Worm (Caenorhabditis elegans) whole organism, L4 larva: Measurements from ENCODE around the gene acl-1.

Experiments
- F37D6.2 ChIP-seq: sonication (generic microtip); optimal IDR thresholded peaks from 2 replicates; lab custom pipeline; 2016; ENCODE audit warnings: mild to moderate bottlenecking, missing genetic modification characterization, missing compliant biosample characterization
- F44E2.7 ChIP-seq: fragments of 200-800 bp; sonication (Bioruptor generic); IDR thresholded peaks from 2 replicates; pipeline ENCODE4 v2.1.2; 2022; ENCODE audit warnings: missing genetic modification characterization, missing compliant biosample characterization
- T20F7.1 ChIP-seq: fragments of 200-800 bp; sonication (Bioruptor generic); optimal IDR thresholded peaks from 2 replicates; lab custom pipeline; 2018; ENCODE audit warnings: mild to moderate bottlenecking, missing genetic modification characterization, missing compliant biosample characterization
- T26A8.4 ChIP-seq: fragments of 200-800 bp; sonication (Bioruptor generic); IDR thresholded peaks from 2 replicates; pipeline ENCODE4 v1.3.6; 2022; ENCODE audit warnings: missing genetic modification characterization, missing compliant biosample characterization
- Y105C5A.15 ChIP-seq: fragments of 200-800 bp; sonication (Bioruptor generic); IDR thresholded peaks from 2 replicates; pipeline ENCODE4 v1.3.6; 2022; ENCODE audit warnings: missing genetic modification characterization, missing compliant biosample characterization
- aha-1 ChIP-seq: fragments of 150-350 bp; peaks from one replicate; lab custom pipeline; 2014; ENCODE audit warnings: missing biosample characterization, missing genetic modification characterization
- aly-2 ChIP-seq: sonication (generic microtip); optimal IDR thresholded peaks from 2 replicates; lab custom pipeline; 2018; ENCODE audit warnings: missing biosample characterization, missing genetic modification characterization
- ama-1 ChIP-seq: fragments of 150-350 bp; optimal IDR thresholded peaks from 2 replicates; lab custom pipeline; 2014; ENCODE audit warnings: inconsistent platforms, mixed read lengths
- attf-4 ChIP-seq: sonication (generic microtip); optimal IDR thresholded peaks from 3 replicates; lab custom pipeline; 2017; ENCODE audit warnings: missing biosample characterization, missing genetic modification characterization
- ceh-44 ChIP-seq: fragments of 200-800 bp; sonication (Bioruptor generic); IDR thresholded peaks from 2 replicates; pipeline ENCODE4 v1.3.6; 2022; ENCODE audit warnings: missing genetic modification reagents, missing genetic modification characterization, missing compliant biosample characterization
- daf-19 ChIP-seq: fragments of 200-800 bp; sonication (Bioruptor generic); conservative IDR thresholded peaks from 2 replicates; pipeline ENCODE4 v1.3.6; 2022; ENCODE audit warnings: missing genetic modification characterization, missing compliant biosample characterization
- dmd-6 ChIP-seq: fragments of 200-800 bp; sonication (Bioruptor generic); IDR thresholded peaks from 2 replicates; pipeline ENCODE4 v1.3.6; 2022; ENCODE audit warnings: missing genetic modification reagents, missing genetic modification characterization, missing compliant biosample characterization
- dmd-9 ChIP-seq: fragments of 200-800 bp; sonication (Bioruptor generic); IDR thresholded peaks from 2 replicates; pipeline ENCODE4 v1.3.6; 2022; ENCODE audit warnings: missing genetic modification reagents, missing genetic modification characterization, missing compliant biosample characterization
- dpl-1 ChIP-seq: fragments of 150-350 bp; optimal IDR thresholded peaks from 2 replicates; lab custom pipeline; 2014; ENCODE audit warnings: missing biosample characterization, missing genetic modification reagents, missing genetic modification characterization
- dve-1 ChIP-seq: sonication (generic microtip); optimal IDR thresholded peaks from 2 replicates; lab custom pipeline; 2017; ENCODE audit warnings: antibody characterized with exemption, mild to moderate bottlenecking, missing genetic modification characterization, missing compliant biosample characterization; ENCODE audit not compliant: insufficient read depth
- hif-1 ChIP-seq, 2 experiments: sonication (generic microtip); optimal IDR thresholded peaks; 2 replicates each; lab custom pipeline; 2016 to 2017; ENCODE audit warnings: missing compliant biosample characterization in 2 of 2, missing genetic modification characterization in 2 of 2, missing genetic modification reagents in 2 of 2, missing genotype in 2 of 2, mild to moderate bottlenecking in 1 of 2
- hlh-11 ChIP-seq: fragments of 200-800 bp; sonication (Bioruptor generic); optimal IDR thresholded peaks from 2 replicates; lab custom pipeline; 2018; ENCODE audit warnings: mild to moderate bottlenecking, missing genetic modification characterization, missing compliant biosample characterization
- hlh-30 ChIP-seq: sonication (generic microtip); optimal IDR thresholded peaks from 2 replicates; lab custom pipeline; 2017; ENCODE audit warnings: antibody characterized with exemption, mild to moderate bottlenecking, missing genetic modification characterization, missing compliant biosample characterization; ENCODE audit not compliant: insufficient read depth
- hmg-1.1 ChIP-seq: fragments of 200-800 bp; sonication (Bioruptor generic); IDR thresholded peaks from 2 replicates; pipeline ENCODE4 v1.3.6; 2022; ENCODE audit warnings: missing genetic modification reagents, missing genetic modification characterization, missing compliant biosample characterization
- lin-13 ChIP-seq: fragments of 150-350 bp; optimal IDR thresholded peaks from 2 replicates; lab custom pipeline; 2014; ENCODE audit warnings: missing biosample characterization, missing genetic modification reagents, missing genetic modification characterization
- lin-38 ChIP-seq: fragments of 200-800 bp; sonication (Bioruptor generic); IDR thresholded peaks from 2 replicates; pipeline ENCODE4 v1.3.6; 2022; ENCODE audit warnings: missing genetic modification reagents, missing genetic modification characterization, missing compliant biosample characterization
- lsy-2 ChIP-seq, 2 experiments: fragments of 150-350 bp in 1 of 2; sonication (generic microtip) in 1 of 2; optimal IDR thresholded peaks; 2 replicates each; lab custom pipeline; 2014 to 2017; ENCODE audit warnings: missing biosample characterization in 2 of 2, missing genetic modification characterization in 2 of 2
- mdl-1 ChIP-seq, 2 experiments: fragments of 150-350 bp in 1 of 2; sonication (generic microtip) in 1 of 2; optimal IDR thresholded peaks; 2 replicates each; lab custom pipeline; 2014 to 2017; ENCODE audit warnings: missing biosample characterization in 2 of 2, missing genetic modification characterization in 2 of 2
- mep-1 ChIP-seq: fragments of 150-350 bp; sonication (generic microtip); optimal IDR thresholded peaks from 3 replicates; lab custom pipeline; 2014; ENCODE audit warnings: missing biosample characterization, missing genetic modification characterization
- mes-2 ChIP-seq: sonication (generic microtip); optimal IDR thresholded peaks from 2 replicates; lab custom pipeline; 2016; ENCODE audit warnings: missing genotype, mild to moderate bottlenecking, missing genetic modification characterization, missing compliant biosample characterization; ENCODE audit not compliant: poor library complexity, severe bottlenecking
- mxl-3 ChIP-seq: fragments of 200-800 bp; sonication (Bioruptor generic); optimal IDR thresholded peaks from 2 replicates; lab custom pipeline; 2018; ENCODE audit warnings: mild to moderate bottlenecking, missing genetic modification characterization, missing compliant biosample characterization
- nhr-10 ChIP-seq: fragments of 150-350 bp; optimal IDR thresholded peaks from 2 replicates; lab custom pipeline; 2014; ENCODE audit warnings: missing biosample characterization, missing genetic modification characterization
- nhr-102 ChIP-seq: sonication (generic microtip); optimal IDR thresholded peaks from 2 replicates; lab custom pipeline; 2016; ENCODE audit warnings: mild to moderate bottlenecking, missing genetic modification characterization, moderate library complexity, missing compliant biosample characterization
- nhr-11 ChIP-seq: fragments of 150-350 bp; optimal IDR thresholded peaks from 2 replicates; lab custom pipeline; 2014; ENCODE audit warnings: missing biosample characterization, missing genetic modification characterization
- nhr-111 ChIP-seq: fragments of 200-800 bp; sonication (Bioruptor generic); optimal IDR thresholded peaks from 2 replicates; lab custom pipeline; 2018; ENCODE audit warnings: mild to moderate bottlenecking, missing genetic modification characterization, missing compliant biosample characterization
- nhr-25 ChIP-seq: sonication (generic microtip); optimal IDR thresholded peaks from 2 replicates; lab custom pipeline; 2017; ENCODE audit warnings: missing genetic modification characterization, mild to moderate bottlenecking, missing compliant biosample characterization, antibody characterized with exemption, moderate library complexity, borderline replicate concordance; ENCODE audit not compliant: insufficient read depth
- nhr-28 ChIP-seq: fragments of 150-350 bp; optimal IDR thresholded peaks from 2 replicates; lab custom pipeline; 2014; ENCODE audit warnings: missing biosample characterization, missing genetic modification characterization
- nhr-6 ChIP-seq: fragments of 150-350 bp; optimal IDR thresholded peaks from 2 replicates; lab custom pipeline; 2014; ENCODE audit warnings: missing biosample characterization, missing genetic modification characterization
- nhr-77 ChIP-seq: fragments of 150-350 bp; optimal IDR thresholded peaks from 2 replicates; lab custom pipeline; 2014; ENCODE audit warnings: missing biosample characterization, missing genetic modification characterization
- rbr-2 ChIP-seq: sonication (generic microtip); optimal IDR thresholded peaks from 2 replicates; lab custom pipeline; 2016; ENCODE audit warnings: missing genotype, missing genetic modification characterization, missing compliant biosample characterization
- set-16 ChIP-seq: fragments of 200-800 bp; sonication (Bioruptor generic); IDR thresholded peaks from 2 replicates; pipeline ENCODE4 v1.3.6; 2022; ENCODE audit warnings: missing genetic modification reagents, missing genetic modification characterization, missing compliant biosample characterization
- skn-1 ChIP-seq: fragments of 150-350 bp; optimal IDR thresholded peaks from 2 replicates; lab custom pipeline; 2014; ENCODE audit warnings: missing biosample characterization, missing genetic modification characterization
- tra-1 ChIP-seq: fragments of 200-800 bp; sonication (Bioruptor generic); IDR thresholded peaks from 2 replicates; pipeline ENCODE4 v1.3.6; 2022; ENCODE audit warnings: missing genetic modification reagents, missing genetic modification characterization, missing compliant biosample characterization
- unc-130 ChIP-seq: sonication (generic microtip); optimal IDR thresholded peaks from 2 replicates; lab custom pipeline; 2016; ENCODE audit warnings: missing genetic modification reagents, missing genetic modification characterization, missing compliant biosample characterization
- unc-62 ChIP-seq, 3 experiments: fragments of 150-350 bp in 1 of 3; sonication (generic microtip); optimal IDR thresholded peaks in 2 of 3; peaks in 1 of 3; 1 replicate in 1 of 3; 2 replicates in 2 of 3; lab custom pipeline; 2014 to 2017; ENCODE audit warnings: missing biosample characterization in 3 of 3, missing genetic modification characterization in 3 of 3, missing genetic modification reagents in 3 of 3, missing genotype in 1 of 3
- zip-2 ChIP-seq: fragments of 150-350 bp; optimal IDR thresholded peaks from 2 replicates; lab custom pipeline; 2014; ENCODE audit warnings: missing biosample characterization, missing genetic modification characterization

acl-1 gene

ce11 chrX:15848867-15849266 is 818 bp upstream of the acl-1 start:
- TF ChIP-seq nhr-25 (tag; lab: Kevin White, UChicago) = no peak
- TF ChIP-seq, all 104 proteins: peak for 0

- no peak for TF ChIP-seq Y105C5A.15
- TF ChIP-seq tra-1 (GFP tag; lab: Robert Waterston, UW) = no peak
- TF ChIP-seq set-16 (GFP tag; lab: Robert Waterston, UW) = peak; percentile 51
Measured at ce11 chrX:15851013-15851412, 1.3 kb downstream of the acl-1 start.

DNA sequence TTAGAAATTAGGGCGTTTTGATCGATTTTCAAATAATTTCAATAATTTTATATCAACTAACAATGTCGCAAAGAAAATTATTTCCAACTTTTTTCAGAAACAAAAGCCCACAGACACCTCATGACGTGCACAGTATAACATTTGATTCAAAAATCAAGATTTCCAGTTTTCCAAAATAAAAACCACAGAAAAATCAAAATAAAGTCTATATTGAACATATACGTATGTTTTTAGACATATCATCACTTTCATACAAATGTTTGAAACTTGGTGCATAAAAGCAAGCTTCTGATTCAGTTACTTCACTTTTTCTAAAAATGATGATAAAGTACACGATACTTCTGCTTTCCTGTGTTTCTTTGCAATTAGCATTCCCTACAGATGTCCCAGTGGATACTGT is 7.2 kb downstream of the acl-1 start, which contains the start of gene F53H4.2:
TSS of gene F53H4.2 (plus strand) at position 301 of the 400 bp plus-strand sequence.
- TF ChIP-seq unc-62 (GFP tag; optimal IDR thresholded peaks at IDR 0.05 in 1 of 2; lab: Kevin White, UChicago) (peak in 1 of 2 experiments; percentile 55), unc-62 (tag; optimal IDR thresholded peaks at IDR 0.05; lab: Kevin White, UChicago) (no peak), hlh-30 (no peak)

- TF ChIP-seq attf-4 (tag; lab: Kevin White, UChicago) (no peak), dpl-1 (GFP tag; lab: Kevin White, UChicago) (peak; percentile 27), lin-38 (GFP tag; lab: Robert Waterston, UW) (peak; percentile 85), nhr-111 (GFP tag; lab: Kevin White, UChicago) (no peak), aha-1 (tag; lab: Kevin White, UChicago) (no peak), hlh-11 (tag; lab: Kevin White, UChicago) (peak; percentile 25), daf-19 (no peak), skn-1 (tag; lab: Kevin White, UChicago) (no peak), nhr-10 (tag; lab: Kevin White, UChicago) (no peak), F37D6.2 (tag; lab: Kevin White, UChicago) (peak; percentile 19), mes-2 (tag; lab: Kevin White, UChicago) (peak; percentile 50), nhr-28 (no peak), zip-2 (no peak), ceh-44 (GFP tag; lab: Robert Waterston, UW) (no peak), T26A8.4 (GFP tag; lab: Robert Waterston, UW) (no peak), ama-1 (lab: Kevin White, UChicago) (no peak), dve-1 (tag; lab: Kevin White, UChicago) (peak; percentile 3), nhr-11 (peak; percentile 16), dmd-9 (GFP tag; lab: Robert Waterston, UW) (0 out of 2 replicates have a peak, but pooled peaks have one; percentile 39), dmd-6 (GFP tag; lab: Robert Waterston, UW) (0 out of 2 replicates have a peak, but pooled peaks have one; percentile 24), mdl-1 (tag; optimal IDR thresholded peaks at IDR 0.05; lab: Kevin White, UChicago) (peak in 1 of 2 experiments; percentile 30), nhr-102 (tag; lab: Kevin White, UChicago) (no peak), rbr-2 (peak; percentile 25), hmg-1.1 (GFP tag; lab: Robert Waterston, UW) (peak; percentile 69)
Measured at ce11 chrX:15860556-15861008, 10.9 kb downstream of the acl-1 start, which contains the start of gene F53H4.6. TSS of gene F53H4.6 (minus strand) at chrX:15860606.

DNA sequence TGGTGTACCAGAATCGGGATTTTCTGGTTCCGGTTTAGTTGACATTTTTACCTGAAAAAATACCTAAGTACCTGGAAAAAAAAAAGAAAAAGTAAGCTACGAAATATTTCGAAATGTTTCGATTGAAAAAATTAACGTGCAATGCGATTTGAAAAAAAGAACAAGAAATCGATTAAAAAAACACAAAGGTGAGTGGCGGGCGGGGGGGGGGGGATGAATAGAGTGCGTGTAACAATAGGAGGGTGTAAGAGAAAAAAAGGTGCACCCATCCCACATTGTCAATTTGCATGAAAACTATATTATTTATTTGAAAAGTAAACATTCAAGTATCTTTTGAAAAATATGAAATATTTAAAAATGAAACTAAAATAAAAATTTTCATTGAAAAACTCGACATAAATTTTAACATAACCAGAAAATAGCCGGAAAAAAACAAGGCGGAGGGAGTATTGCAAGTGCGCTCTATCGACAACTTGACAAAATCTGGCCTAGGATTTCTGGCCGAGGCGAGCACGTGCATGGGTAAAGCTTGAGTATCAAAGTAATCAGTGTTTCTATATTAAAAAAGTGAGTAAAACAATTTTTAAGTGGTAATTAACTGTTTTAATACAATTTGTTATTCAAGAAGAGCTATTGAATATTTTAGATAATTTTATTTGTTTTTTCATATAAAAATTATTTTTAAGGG is 16.3 kb downstream of the acl-1 start, which contains the start of the genes csb-1 and F53H4.4:
TSS of gene csb-1 (minus strand) at position 51 of the 688 bp plus-strand sequence.
TSS of gene F53H4.4 (plus strand) at position 520 of the 688 bp plus-strand sequence.
- TF ChIP-seq T20F7.1 (GFP tag; lab: Kevin White, UChicago) (peak; percentile 85), mep-1 (tag; lab: Kevin White, UChicago) (peak; percentile 91), nhr-28 (peak; percentile 71), nhr-77 (peak; percentile 85), aha-1 (tag; lab: Kevin White, UChicago) (peak; percentile 89), mxl-3 (GFP tag; lab: Kevin White, UChicago) (peak; percentile 96), F44E2.7 (GFP tag; lab: Robert Waterston, UW) (no peak), aly-2 (no peak), dmd-9 (GFP tag; lab: Robert Waterston, UW) (0 out of 2 replicates have a peak, but pooled peaks have one; percentile 28), dve-1 (tag; lab: Kevin White, UChicago) (peak; percentile 87), ama-1 (lab: Kevin White, UChicago) (no peak), F37D6.2 (tag; lab: Kevin White, UChicago) (peak; percentile 28), lsy-2 (tag; optimal IDR thresholded peaks at IDR 0.05; lab: Kevin White, UChicago) (peak in 1 of 2 experiments; percentile 91), lin-13 (peak; percentile 65), nhr-6 (peak; percentile 59), hif-1 (tag; optimal IDR thresholded peaks at IDR 0.05; lab: Kevin White, UChicago) (peak in 1 of 2 experiments; percentile 79), mdl-1 (tag; optimal IDR thresholded peaks at IDR 0.05; lab: Kevin White, UChicago) (peak; percentile 85 to 99), unc-130 (GFP tag; lab: Kevin White, UChicago) (no peak), lin-38 (GFP tag; lab: Robert Waterston, UW) (peak; percentile 96)
